Fruit fly (Drosophila melanogaster): ENCODE measurements around the gene CG43185.
A peak's percentile ranks its signal among the peaks of the same experiment; 100 is the strongest.

The CG43185 gene

DNA sequence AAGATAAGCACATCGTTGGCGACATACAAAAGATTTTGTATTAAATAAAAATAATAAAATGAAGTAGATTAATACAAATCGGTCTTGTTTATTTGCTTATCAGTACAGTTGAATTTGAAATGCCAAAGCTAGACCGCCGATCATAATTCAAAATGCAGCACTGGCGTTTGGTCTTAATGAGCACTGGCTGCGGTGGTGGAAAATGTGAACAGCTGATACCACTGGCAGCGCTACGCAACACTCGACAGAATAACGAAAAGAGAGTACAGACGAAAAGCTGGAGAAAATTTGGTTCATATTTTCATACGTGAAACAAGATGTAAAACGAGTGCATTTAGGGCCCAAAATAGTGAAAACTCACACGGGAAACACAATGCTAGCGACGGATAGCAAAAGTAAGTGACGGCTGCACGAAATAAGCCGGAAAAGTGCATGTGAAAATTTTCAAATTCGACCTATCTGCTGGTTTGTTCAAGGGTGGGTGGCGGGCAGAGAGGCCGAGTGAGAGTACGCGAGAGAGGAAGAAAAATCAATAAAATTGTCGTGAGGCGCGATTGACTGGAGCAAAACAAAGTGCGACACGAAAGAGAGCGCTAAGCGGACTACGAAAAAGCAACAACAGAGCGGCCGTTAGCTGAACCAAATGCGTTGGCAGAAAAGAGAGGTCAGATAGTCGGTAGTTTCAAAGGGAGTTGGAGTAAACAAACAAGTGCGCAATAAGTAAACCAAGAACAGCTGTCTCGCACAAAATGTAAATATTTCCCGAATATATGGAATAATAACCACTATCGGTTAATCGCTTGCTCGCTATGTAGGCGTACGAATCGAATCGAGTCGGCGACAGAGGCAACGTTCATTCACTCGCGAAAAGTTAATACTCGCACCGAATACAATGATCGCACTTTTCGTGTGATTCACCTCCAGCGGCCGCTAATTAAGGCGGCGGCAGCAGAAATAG lies 22.5 kb downstream of the CG43185 start, which contains the start of gene bchs (continued):
- TF ChIP-seq gsb (GFP tag; IDR thresholded peaks at IDR 0.05), result peak; percentile 59; the same call in 1 of the 2 replicates
- TF ChIP-seq HLH54F (GFP tag; optimal IDR thresholded peaks at IDR 0.05), result peak; percentile 31
- TF ChIP-seq trh (GFP tag; optimal IDR thresholded peaks at IDR 0.05), result peak; percentile 83
- peak; percentile 43 for TF ChIP-seq lilli (GFP tag; optimal IDR thresholded peaks at IDR 0.05)
- peak; percentile 17 for TF ChIP-seq CG9797 (GFP tag; optimal IDR thresholded peaks at IDR 0.05)
- TF ChIP-seq Drgx (GFP tag; IDR thresholded peaks at IDR 0.05), result no peak
- TF ChIP-seq CG1832 (GFP tag; optimal IDR thresholded peaks at IDR 0.05), result peak; percentile 45
- no peak for TF ChIP-seq Oaz (GFP tag; IDR thresholded peaks at IDR 0.05)
- peak; percentile 50 for TF ChIP-seq Dip3 (GFP tag; optimal IDR thresholded peaks at IDR 0.05)
- peak; percentile 92 for TF ChIP-seq CG13624 (GFP tag; optimal IDR thresholded peaks at IDR 0.05)
- peak; percentile 70 for TF ChIP-seq p53 (GFP tag; optimal IDR thresholded peaks at IDR 0.05)
- TF ChIP-seq zen2 (GFP tag; IDR thresholded peaks at IDR 0.05; ENCODE audit: partially characterized antibody), result no peak; the same call in 2 of the 3 replicates
- no peak for TF ChIP-seq unpg (GFP tag; optimal IDR thresholded peaks at IDR 0.05)
- peak; percentile 21 for TF ChIP-seq zen (tag; optimal IDR thresholded peaks at IDR 0.05)
- peak; percentile 59 for TF ChIP-seq sima (GFP tag; optimal IDR thresholded peaks at IDR 0.05)
- TF ChIP-seq CG2712 (tag; optimal IDR thresholded peaks at IDR 0.05), result no peak
- TF ChIP-seq gt (GFP tag; IDR thresholded peaks at IDR 0.05), result no peak
- peak; percentile 63 for TF ChIP-seq CG1603 (tag; optimal IDR thresholded peaks at IDR 0.05)
- peak; percentile 89 for TF ChIP-seq bab2 (GFP tag; optimal IDR thresholded peaks at IDR 0.05)
- TF ChIP-seq MTF-1 (GFP tag; optimal IDR thresholded peaks at IDR 0.05; ENCODE audit: borderline replicate concordance), result peak; percentile 95
- no peak for TF ChIP-seq dmrt99B (tag; optimal IDR thresholded peaks at IDR 0.05)
- peak; percentile 97 for TF ChIP-seq E2f2 (GFP tag; IDR thresholded peaks at IDR 0.05)
- peak; percentile 89 for TF ChIP-seq otp (GFP tag; IDR thresholded peaks at IDR 0.05)
- TF ChIP-seq CG4820 (GFP tag; optimal IDR thresholded peaks at IDR 0.05), result peak; percentile 68
- TF ChIP-seq CG2120 (GFP tag; optimal IDR thresholded peaks at IDR 0.05), result peak; percentile 67
- TF ChIP-seq Nf-YA (GFP tag; IDR thresholded peaks at IDR 0.05), result peak; percentile 90
- no peak for TF ChIP-seq aop (GFP tag; IDR thresholded peaks at IDR 0.05)
- TF ChIP-seq run (tag; optimal IDR thresholded peaks at IDR 0.05), result peak; percentile 80
- TF ChIP-seq CG11504 (tag; optimal IDR thresholded peaks at IDR 0.05), result no peak
- TF ChIP-seq CG3847 (GFP tag; IDR thresholded peaks at IDR 0.05), result peak; percentile 74
- peak; percentile 85 for TF ChIP-seq CG17385 (GFP tag; optimal IDR thresholded peaks at IDR 0.05)
- TF ChIP-seq CG12391 (tag; optimal IDR thresholded peaks at IDR 0.05), result peak; percentile 57
- peak; percentile 64; the same call in 1 of the 2 replicates for TF ChIP-seq CG16779 (GFP tag; IDR thresholded peaks at IDR 0.05)
- no peak for TF ChIP-seq eve (GFP tag; optimal IDR thresholded peaks at IDR 0.05)
- peak; percentile 60 for TF ChIP-seq CG9817 (tag; optimal IDR thresholded peaks at IDR 0.05)
- peak; percentile 86 for TF ChIP-seq nerfin-1 (tag; optimal IDR thresholded peaks at IDR 0.05)
- TF ChIP-seq CG14050 (GFP tag; IDR thresholded peaks at IDR 0.05), result peak; percentile 82
- no peak for TF ChIP-seq dati (GFP tag; IDR thresholded peaks at IDR 0.05)
- peak; percentile 79 for TF ChIP-seq exex (tag; optimal IDR thresholded peaks at IDR 0.05)
- TF ChIP-seq pnt (GFP tag; optimal IDR thresholded peaks at IDR 0.05), result peak; percentile 78
- peak; percentile 64 for TF ChIP-seq slp2 (GFP tag; optimal IDR thresholded peaks at IDR 0.05)
- peak; percentile 41 for TF ChIP-seq tin (GFP tag; optimal IDR thresholded peaks at IDR 0.05)
- TF ChIP-seq jumu (GFP tag; optimal IDR thresholded peaks at IDR 0.05), result peak; percentile 51
- peak; percentile 79 for TF ChIP-seq Bdp1 (GFP tag; optimal IDR thresholded peaks at IDR 0.05)
- TF ChIP-seq CG1024 (GFP tag; IDR thresholded peaks at IDR 0.05), result peak; percentile 80; the same call in 1 of the 2 replicates
- peak; percentile 52 for TF ChIP-seq CG2199 (GFP tag; IDR thresholded peaks at IDR 0.05)
- TF ChIP-seq Pdp1 (GFP tag; optimal IDR thresholded peaks at IDR 0.05), result peak in 1 of 2 experiments; percentile 62
- TF ChIP-seq CG18262 (tag; optimal IDR thresholded peaks at IDR 0.05), result no peak
- TF ChIP-seq sna (GFP tag; IDR thresholded peaks at IDR 0.05; ENCODE audit: partially characterized antibody), result peak; percentile 68

Measured in whole organism, embryonic.